Worm (Caenorhabditis elegans): Measurements from ENCODE around the gene F17C8.7.
A peak's percentile ranks its signal among the peaks of the same experiment; 100 is the strongest.

F17C8.7 gene

ce11 chrIII:4756983-4757382 lies 21.4 kb downstream of the F17C8.7 start, which contains the start of gene fbxl-2 (continued):
- TF ChIP-seq attf-6 (GFP tag; IDR thresholded peaks at IDR 0.05) (peak; percentile 67; the same call in 1 of the 2 replicates), let-607 (tag; optimal IDR thresholded peaks at IDR 0.05) (peak; percentile 54 to 83), egl-44 (GFP tag; IDR thresholded peaks at IDR 0.05) (peak; percentile 78), lsy-27 (tag; optimal IDR thresholded peaks at IDR 0.05; ENCODE audit: borderline replicate concordance, insufficient read depth) (no peak), F10E7.11 (tag; optimal IDR thresholded peaks at IDR 0.05) (peak; percentile 34), egrh-3 (GFP tag; IDR thresholded peaks at IDR 0.05) (peak; percentile 63), F52B5.7 (tag; optimal IDR thresholded peaks at IDR 0.05) (peak; percentile 59), hlh-12 (tag; optimal IDR thresholded peaks at IDR 0.05) (no peak), ceh-79 (tag; optimal IDR thresholded peaks at IDR 0.05) (no peak), ztf-22 (GFP tag; optimal IDR thresholded peaks at IDR 0.05) (no peak), zim-3 (tag; optimal IDR thresholded peaks at IDR 0.05) (no peak), nhr-90 (tag; optimal IDR thresholded peaks at IDR 0.05) (peak; percentile 60), Y53G8AR.9 (GFP tag; conservative IDR thresholded peaks at IDR 0.05) (peak; percentile 97), nhr-120 (GFP tag; IDR thresholded peaks at IDR 0.05) (no peak), ama-1 (optimal IDR thresholded peaks at IDR 0.05) (no peak), ama-1 (GFP tag; optimal IDR thresholded peaks at IDR 0.05) (peak in 1 of 2 experiments; percentile 54), madf-6 (GFP tag; IDR thresholded peaks at IDR 0.05) (peak; percentile 93), rec-8 (tag; optimal IDR thresholded peaks at IDR 0.05) (no peak), lin-40 (tag; optimal IDR thresholded peaks at IDR 0.05) (no peak), hmg-20 (GFP tag; IDR thresholded peaks at IDR 0.05) (peak; percentile 90), gei-17 (GFP tag; optimal IDR thresholded peaks at IDR 0.05) (peak; percentile 78), madf-8 (GFP tag; conservative IDR thresholded peaks at IDR 0.05) (peak; percentile 84), ekl-4 (GFP tag; IDR thresholded peaks at IDR 0.05) (peak; percentile 95), lag-1 (GFP tag; IDR thresholded peaks at IDR 0.05) (no peak), B0336.3 (GFP tag; IDR thresholded peaks at IDR 0.05) (peak; percentile 95), ceh-40 (GFP tag; IDR thresholded peaks at IDR 0.05) (no peak), Y56A3A.18 (GFP tag; IDR thresholded peaks at IDR 0.05) (peak; percentile 88), hsf-1 (GFP tag; IDR thresholded peaks at IDR 0.05) (peak; percentile 85), aptf-2 (GFP tag; conservative IDR thresholded peaks at IDR 0.05) (no peak), die-1 (tag; optimal IDR thresholded peaks at IDR 0.05) (no peak), F49E8.2 (tag; optimal IDR thresholded peaks at IDR 0.05; ENCODE audit: insufficient read depth) (peak; percentile 64), attf-3 (GFP tag; conservative IDR thresholded peaks at IDR 0.05) (peak; percentile 80), attf-5 (GFP tag; optimal IDR thresholded peaks at IDR 0.05) (peak; percentile 98), somi-1 (GFP tag; optimal IDR thresholded peaks at IDR 0.05) (peak; percentile 70), hlh-26 (GFP tag; conservative IDR thresholded peaks at IDR 0.05) (no peak), rcor-1 (GFP tag; IDR thresholded peaks at IDR 0.05) (peak; percentile 92), let-526 (GFP tag; IDR thresholded peaks at IDR 0.05) (peak; percentile 85), unc-130 (GFP tag; optimal IDR thresholded peaks at IDR 0.05) (peak; percentile 36), K12H6.12 (tag; optimal IDR thresholded peaks at IDR 0.05) (peak; percentile 85), Y53F4B.3 (GFP tag; IDR thresholded peaks at IDR 0.05) (no peak), aptf-3 (GFP tag; IDR thresholded peaks at IDR 0.05) (0 out of 2 replicates have a peak, but pooled peaks have one; percentile 49), F57C9.4 (tag; optimal IDR thresholded peaks at IDR 0.05) (no peak), sdz-38 (tag; optimal IDR thresholded peaks at IDR 0.05) (no peak), egl-18 (GFP tag; IDR thresholded peaks at IDR 0.05) (0 out of 2 replicates have a peak, but pooled peaks have one; percentile 73), lsl-1 (GFP tag; optimal IDR thresholded peaks at IDR 0.05) (peak; percentile 85), ets-4 (GFP tag; optimal IDR thresholded peaks at IDR 0.05) (peak; percentile 35), Y95B8A.8 (GFP tag; IDR thresholded peaks at IDR 0.05) (peak; percentile 84), nfya-1 (tag; optimal IDR thresholded peaks at IDR 0.05; ENCODE audit: borderline replicate concordance, insufficient read depth) (no peak)
